Fruit fly (Drosophila melanogaster) whole organism, adult: ENCODE results near the gene isoQC.
A peak's percentile ranks its signal among the peaks of the same experiment; 100 is the strongest.

ENCODE experiments used
- CG11617 ChIP-seq: fragments of 200-800 bp; sonication (Bioruptor generic); optimal IDR thresholded peaks from 2 replicates; lab custom pipeline; 2017; ENCODE audit warnings: mild to moderate bottlenecking, missing biosample characterization, missing genetic modification reagents, missing genetic modification characterization
- CG12768 ChIP-seq: fragments of 200-800 bp; sonication (Bioruptor generic); optimal IDR thresholded peaks from 2 replicates; lab custom pipeline; 2017; ENCODE audit warnings: missing biosample characterization, missing genetic modification characterization, mild to moderate bottlenecking, moderate library complexity, missing genetic modification reagents
- CG14711 ChIP-seq: fragments of 200-800 bp; sonication (Bioruptor generic); optimal IDR thresholded peaks from 2 replicates; lab custom pipeline; 2018; ENCODE audit warnings: missing biosample characterization, mild to moderate bottlenecking, missing genetic modification characterization, moderate library complexity
- CG1620 ChIP-seq: fragments of 200-800 bp; sonication (Bioruptor generic); optimal IDR thresholded peaks from 2 replicates; lab custom pipeline; 2016; ENCODE audit warnings: missing biosample characterization, missing genetic modification characterization
- CG33017 ChIP-seq: fragments of 200-800 bp; sonication (Bioruptor generic); optimal IDR thresholded peaks from 2 replicates; lab custom pipeline; 2018; ENCODE audit warnings: missing biosample characterization, mild to moderate bottlenecking, missing genetic modification characterization, moderate library complexity
- CG5204 ChIP-seq: fragments of 200-800 bp; sonication (Bioruptor generic); optimal IDR thresholded peaks from 2 replicates; lab custom pipeline; 2016; ENCODE audit warnings: missing biosample characterization, missing genetic modification characterization
- CG7045 ChIP-seq: fragments of 200-800 bp; sonication (Bioruptor generic); optimal IDR thresholded peaks from 2 replicates; lab custom pipeline; 2017; ENCODE audit warnings: missing biosample characterization, mild to moderate bottlenecking, missing genetic modification characterization
- CG7101 ChIP-seq: fragments of 200-800 bp; sonication (Bioruptor generic); optimal IDR thresholded peaks from 2 replicates; lab custom pipeline; 2018; ENCODE audit warnings: missing biosample characterization, mild to moderate bottlenecking, missing genetic modification characterization, moderate library complexity
- Clk ChIP-seq: fragments of 200-800 bp; sonication (Bioruptor generic); optimal IDR thresholded peaks from 2 replicates; lab custom pipeline; 2017; ENCODE audit warnings: missing biosample characterization, missing genetic modification characterization
- Crg-1 ChIP-seq: fragments of 200-800 bp; sonication (Bioruptor generic); optimal IDR thresholded peaks from 2 replicates; lab custom pipeline; 2016; ENCODE audit warnings: missing biosample characterization, missing genetic modification characterization
- Hr96 ChIP-seq: fragments of 200-800 bp; sonication (Bioruptor generic); optimal IDR thresholded peaks from 2 replicates; lab custom pipeline; 2016; ENCODE audit warnings: missing biosample characterization, missing genetic modification characterization
- Mnt ChIP-seq: fragments of 200-800 bp; sonication (Bioruptor generic); optimal IDR thresholded peaks from 2 replicates; lab custom pipeline; 2016; ENCODE audit warnings: missing biosample characterization, mild to moderate bottlenecking, missing genetic modification characterization
- bab1 ChIP-seq: fragments of 200-800 bp; sonication (Bioruptor generic); optimal IDR thresholded peaks from 3 replicates; lab custom pipeline; 2019; ENCODE audit warnings: missing biosample characterization, mild to moderate bottlenecking, missing genetic modification characterization, moderate library complexity
- cic ChIP-seq: fragments of 200-800 bp; sonication (Bioruptor generic); optimal IDR thresholded peaks from 2 replicates; lab custom pipeline; 2017; ENCODE audit warnings: missing biosample characterization, mild to moderate bottlenecking, missing genetic modification characterization, moderate library complexity
- cnc ChIP-seq, 2 experiments: fragments of >200 bp; optimal IDR thresholded peaks; 2 replicates each; lab custom pipeline; 2017
- kay ChIP-seq: fragments of 200-800 bp; sonication (Bioruptor generic); peaks from one replicate; lab custom pipeline; 2016; ENCODE audit warnings: missing biosample characterization, missing genetic modification characterization, borderline replicate concordance
- ovo ChIP-seq: fragments of 200-800 bp; sonication (Bioruptor generic); optimal IDR thresholded peaks from 2 replicates; lab custom pipeline; 2016; ENCODE audit warnings: missing biosample characterization, missing genetic modification characterization
- pad ChIP-seq: fragments of 200-800 bp; sonication (Bioruptor generic); optimal IDR thresholded peaks from 3 replicates; lab custom pipeline; 2017; ENCODE audit warnings: missing biosample characterization, missing genetic modification characterization, mild to moderate bottlenecking, moderate library complexity, missing genetic modification reagents
- tj ChIP-seq: fragments of 200-800 bp; sonication (Bioruptor generic); optimal IDR thresholded peaks from 3 replicates; lab custom pipeline; 2017; ENCODE audit warnings: missing biosample characterization, mild to moderate bottlenecking, missing genetic modification characterization, moderate library complexity
- toe ChIP-seq: fragments of 200-800 bp; sonication (Bioruptor generic); optimal IDR thresholded peaks from 2 replicates; lab custom pipeline; 2016; ENCODE audit warnings: missing biosample characterization, missing genetic modification characterization

The isoQC gene

DNA sequence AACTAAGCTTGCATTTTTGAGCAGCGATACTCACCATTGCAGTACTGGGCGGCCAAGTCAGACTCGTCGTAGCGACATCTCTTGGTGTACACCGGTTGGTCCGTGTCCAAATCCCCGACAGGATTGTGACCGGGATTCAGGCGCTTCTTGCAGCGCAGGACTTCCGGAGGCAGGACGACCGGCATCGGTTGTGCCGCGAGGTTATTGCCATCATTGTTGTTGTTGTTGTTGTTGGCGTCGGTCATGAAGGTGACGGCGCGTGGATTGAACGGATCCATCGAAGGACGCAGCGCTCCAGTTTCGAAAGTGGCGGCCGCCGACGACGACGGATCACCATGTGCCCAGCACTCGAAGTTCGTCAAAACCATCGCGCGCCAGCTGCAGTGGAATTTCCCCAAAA, 1.7 kb upstream of the isoQC start:
- no peak for TF ChIP-seq Hr96 (GFP tag; lab: Kevin White, UChicago)
- TF ChIP-seq toe (GFP tag; lab: Kevin White, UChicago): no peak
- TF ChIP-seq CG33017 (tag; lab: Kevin White, UChicago): no peak
- no peak for TF ChIP-seq CG1620 (GFP tag; lab: Kevin White, UChicago)
- no peak for TF ChIP-seq cic (GFP tag; lab: Kevin White, UChicago)
- no peak for TF ChIP-seq CG11617 (GFP tag; lab: Kevin White, UChicago)
- no peak for TF ChIP-seq ovo
- TF ChIP-seq pad (GFP tag; lab: Kevin White, UChicago): no peak
- no peak for TF ChIP-seq bab1 (GFP tag; lab: Kevin White, UChicago)
- TF ChIP-seq CG5204: no peak
- TF ChIP-seq kay (GFP tag; lab: Kevin White, UChicago): no peak
- no peak for TF ChIP-seq CG7101 (tag; lab: Kevin White, UChicago)
- TF ChIP-seq cnc (optimal IDR thresholded peaks at IDR 0.05; lab: Kevin White, UChicago): no peak
- TF ChIP-seq tj: no peak
- TF ChIP-seq Clk (GFP tag; lab: Kevin White, UChicago): no peak
- TF ChIP-seq CG12768: no peak

DNA sequence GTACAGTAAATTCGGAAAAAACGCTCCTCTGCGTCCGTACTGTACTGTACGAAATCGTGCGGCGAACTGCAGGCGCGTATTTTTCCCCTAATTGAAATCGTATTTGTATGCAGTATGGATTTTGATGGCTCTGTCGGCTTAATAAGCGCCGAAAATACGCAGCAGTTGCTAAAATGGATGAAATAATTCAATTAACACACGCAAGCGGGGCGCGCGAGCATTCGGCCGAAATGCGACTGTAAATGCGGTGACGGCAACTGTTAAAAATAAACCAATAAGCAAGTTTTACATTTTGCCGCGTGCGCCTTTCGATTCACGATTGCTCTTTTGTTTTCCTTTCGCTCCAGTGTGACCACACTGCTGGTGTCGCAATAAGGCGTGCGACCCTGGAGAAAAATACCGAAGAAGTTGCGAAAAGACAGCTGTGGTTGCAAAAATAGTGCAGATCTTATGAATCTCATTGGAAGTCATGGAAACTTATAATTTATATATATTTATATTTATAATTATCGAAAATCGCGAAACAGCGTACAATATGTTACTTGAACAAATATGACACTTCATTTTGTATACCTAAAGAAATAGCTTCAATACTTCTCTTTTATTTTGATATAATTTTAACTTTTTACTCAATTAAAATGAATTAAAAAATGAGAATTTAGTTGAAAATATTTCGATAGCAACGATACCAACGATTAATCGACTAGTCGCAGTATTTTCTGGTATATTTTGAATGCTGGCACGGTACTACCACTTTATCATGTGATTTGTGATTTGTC, 1.1 kb upstream of the isoQC start, which contains the start of the genes CG32428 and CG5969:
Gene CG32428, minus strand, starts transcription at position 703 of the 779 bp plus-strand sequence.
Gene CG5969, plus strand, starts transcription at position 763 of the 779 bp plus-strand sequence.
- TF ChIP-seq toe (GFP tag; lab: Kevin White, UChicago) (peak; percentile 8), tj (peak; percentile 82), Hr96 (GFP tag; lab: Kevin White, UChicago) (no peak), bab1 (GFP tag; lab: Kevin White, UChicago) (no peak), CG33017 (tag; lab: Kevin White, UChicago) (peak; percentile 74), CG7101 (tag; lab: Kevin White, UChicago) (peak; percentile 74), cnc (optimal IDR thresholded peaks at IDR 0.05; lab: Kevin White, UChicago) (no peak), Clk (GFP tag; lab: Kevin White, UChicago) (no peak), cic (GFP tag; lab: Kevin White, UChicago) (no peak), Crg-1 (GFP tag; lab: Kevin White, UChicago) (no peak), CG14711 (tag; lab: Kevin White, UChicago) (peak; percentile 60), pad (GFP tag; lab: Kevin White, UChicago) (peak; percentile 47), ovo (no peak), CG7045 (GFP tag; lab: Kevin White, UChicago) (peak; percentile 70), Mnt (GFP tag; lab: Kevin White, UChicago) (peak; percentile 60), CG1620 (GFP tag; lab: Kevin White, UChicago) (no peak), kay (GFP tag; lab: Kevin White, UChicago) (no peak), CG5204 (peak; percentile 11), CG12768 (peak; percentile 78), CG11617 (GFP tag; lab: Kevin White, UChicago) (peak; percentile 40)

DNA sequence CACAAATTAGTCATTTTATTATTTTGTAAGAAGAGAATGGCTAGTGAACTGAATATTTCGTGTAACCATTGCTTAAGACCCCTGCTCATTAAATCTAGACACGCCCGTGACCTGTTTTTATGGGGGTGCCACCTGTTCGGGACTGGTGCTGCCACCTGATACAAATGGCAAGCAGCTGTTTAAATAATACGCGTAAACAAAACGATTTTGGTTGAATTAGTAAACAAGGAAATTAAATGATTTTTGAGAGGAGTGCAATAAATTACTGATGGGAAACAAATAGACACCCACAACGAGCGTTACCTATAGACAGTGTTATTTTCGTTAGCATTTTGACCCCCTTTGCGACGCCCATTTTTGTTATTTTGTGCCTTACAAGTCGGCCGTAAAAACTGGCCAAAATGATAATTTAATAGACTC, 533 bp downstream of the isoQC start:
- peak; percentile 85 for TF ChIP-seq kay (GFP tag; lab: Kevin White, UChicago)
- peak; percentile 71 for TF ChIP-seq tj
- peak; percentile 93 for TF ChIP-seq CG1620 (GFP tag; lab: Kevin White, UChicago)
- peak; percentile 91 for TF ChIP-seq CG11617 (GFP tag; lab: Kevin White, UChicago)
- peak; percentile 86 for TF ChIP-seq CG14711 (tag; lab: Kevin White, UChicago)
- TF ChIP-seq pad (GFP tag; lab: Kevin White, UChicago): peak; percentile 68
- peak; percentile 68 for TF ChIP-seq Mnt (GFP tag; lab: Kevin White, UChicago)
- TF ChIP-seq Hr96 (GFP tag; lab: Kevin White, UChicago): peak; percentile 61
- TF ChIP-seq CG7045 (GFP tag; lab: Kevin White, UChicago): peak; percentile 91
- TF ChIP-seq Clk (GFP tag; lab: Kevin White, UChicago): peak; percentile 79
- TF ChIP-seq bab1 (GFP tag; lab: Kevin White, UChicago): peak; percentile 90
- peak; percentile 90 for TF ChIP-seq CG7101 (tag; lab: Kevin White, UChicago)
- peak; percentile 78 for TF ChIP-seq CG5204
- TF ChIP-seq CG12768: peak; percentile 91
- TF ChIP-seq Crg-1 (GFP tag; lab: Kevin White, UChicago): peak; percentile 90
- TF ChIP-seq toe (GFP tag; lab: Kevin White, UChicago): peak; percentile 91
- no peak for TF ChIP-seq cnc (optimal IDR thresholded peaks at IDR 0.05; lab: Kevin White, UChicago)
- peak; percentile 80 for TF ChIP-seq cic (GFP tag; lab: Kevin White, UChicago)
- peak; percentile 68 for TF ChIP-seq ovo
- peak; percentile 90 for TF ChIP-seq CG33017 (tag; lab: Kevin White, UChicago)

DNA sequence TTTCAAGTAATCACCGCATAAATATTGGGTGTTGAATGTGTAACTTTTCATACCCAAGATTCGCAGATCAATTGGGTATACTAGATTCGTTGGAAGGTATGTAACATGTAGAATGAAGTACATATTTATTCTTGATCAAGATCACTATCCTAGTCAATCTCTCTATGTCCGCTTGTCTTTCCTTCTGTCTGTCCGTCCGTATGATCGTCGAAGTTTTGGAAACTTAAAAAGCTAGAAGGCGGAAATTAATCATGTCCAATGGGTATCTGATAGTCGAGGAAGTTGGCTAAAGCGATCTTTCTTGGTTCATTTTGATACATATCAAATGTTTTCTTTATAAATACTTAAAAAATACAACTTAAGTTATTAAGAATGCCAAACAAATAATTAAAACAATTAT, 13.4 kb downstream of the isoQC start:
- TF ChIP-seq pad (GFP tag; lab: Kevin White, UChicago): no peak
- no peak for TF ChIP-seq CG11617 (GFP tag; lab: Kevin White, UChicago)
- no peak for TF ChIP-seq Mnt (GFP tag; lab: Kevin White, UChicago)
- TF ChIP-seq Crg-1 (GFP tag; lab: Kevin White, UChicago): no peak
- no peak for TF ChIP-seq cnc (optimal IDR thresholded peaks at IDR 0.05; lab: Kevin White, UChicago)
- TF ChIP-seq CG14711 (tag; lab: Kevin White, UChicago): no peak
- no peak for TF ChIP-seq CG12768
- no peak for TF ChIP-seq bab1 (GFP tag; lab: Kevin White, UChicago)
- TF ChIP-seq CG7045 (GFP tag; lab: Kevin White, UChicago): no peak
- no peak for TF ChIP-seq cic (GFP tag; lab: Kevin White, UChicago)
- no peak for TF ChIP-seq CG1620 (GFP tag; lab: Kevin White, UChicago)
- TF ChIP-seq CG7101 (tag; lab: Kevin White, UChicago): no peak
- no peak for TF ChIP-seq ovo
- TF ChIP-seq Clk (GFP tag; lab: Kevin White, UChicago): no peak
- no peak for TF ChIP-seq CG5204
- no peak for TF ChIP-seq Hr96 (GFP tag; lab: Kevin White, UChicago)
- TF ChIP-seq kay (GFP tag; lab: Kevin White, UChicago): no peak
- no peak for TF ChIP-seq tj
- no peak for TF ChIP-seq CG33017 (tag; lab: Kevin White, UChicago)
